Worm (Caenorhabditis elegans) whole organism, late embryonic: ENCODE results near the gene skpo-2.
"Not testable (repeated sequence)": the region's sequence is repeated elsewhere in the genome, so short reads cannot be mapped to it uniquely, and the experiment has no call there.

Source experiments
- C08G9.2 ChIP-seq: sonication (generic microtip); optimal IDR thresholded peaks from 2 replicates; lab custom pipeline; 2016; ENCODE audit warnings: mild to moderate bottlenecking, missing genetic modification characterization, moderate library complexity, missing compliant biosample characterization
- F13H6.1 ChIP-seq: sonication (generic microtip); optimal IDR thresholded peaks from 2 replicates; lab custom pipeline; 2016; ENCODE audit warnings: missing genetic modification characterization, missing compliant biosample characterization
- K02D7.2 ChIP-seq: sonication (generic microtip); optimal IDR thresholded peaks from 2 replicates; lab custom pipeline; 2017; ENCODE audit warnings: mild to moderate bottlenecking, missing genetic modification characterization, missing compliant biosample characterization
- T23F11.4 ChIP-seq: fragments of 200-800 bp; sonication (Bioruptor generic); optimal IDR thresholded peaks from 2 replicates; lab custom pipeline; 2018; ENCODE audit warnings: mild to moderate bottlenecking, missing genetic modification characterization, missing compliant biosample characterization
- Y22D7AL.16 ChIP-seq: sonication (generic microtip); optimal IDR thresholded peaks from 2 replicates; lab custom pipeline; 2016; ENCODE audit warnings: missing genetic modification characterization, missing compliant biosample characterization
- ahr-1 ChIP-seq: sonication (generic microtip); optimal IDR thresholded peaks from 2 replicates; lab custom pipeline; 2016; ENCODE audit warnings: missing genetic modification characterization, missing compliant biosample characterization
- ceh-19 ChIP-seq: fragments of 200-800 bp; sonication (Bioruptor generic); optimal IDR thresholded peaks from 2 replicates; lab custom pipeline; 2018; ENCODE audit warnings: mild to moderate bottlenecking, missing genetic modification characterization, missing compliant biosample characterization
- ceh-2 ChIP-seq: sonication (generic microtip); optimal IDR thresholded peaks from 2 replicates; lab custom pipeline; 2016; ENCODE audit warnings: missing genotype, missing genetic modification characterization, missing compliant biosample characterization
- ceh-22 ChIP-seq: sonication (generic microtip); optimal IDR thresholded peaks from 2 replicates; lab custom pipeline; 2017; ENCODE audit warnings: missing biosample characterization, missing genetic modification characterization
- ceh-30 ChIP-seq: fragments of 150-350 bp; optimal IDR thresholded peaks from 2 replicates; lab custom pipeline; 2014; ENCODE audit warnings: missing biosample characterization, missing genetic modification characterization
- dve-1 ChIP-seq: sonication (generic microtip); optimal IDR thresholded peaks from 2 replicates; lab custom pipeline; 2017; ENCODE audit warnings: antibody characterized with exemption, mild to moderate bottlenecking, missing genetic modification characterization, missing compliant biosample characterization
- elt-2 ChIP-seq: sonication (generic microtip); optimal IDR thresholded peaks from 2 replicates; lab custom pipeline; 2016; ENCODE audit warnings: missing genetic modification reagents, missing genetic modification characterization, missing compliant biosample characterization
- elt-4 ChIP-seq: sonication (generic microtip); optimal IDR thresholded peaks from 2 replicates; lab custom pipeline; 2016; ENCODE audit warnings: missing genetic modification characterization, missing compliant biosample characterization
- fax-1 ChIP-seq: sonication (generic microtip); optimal IDR thresholded peaks from 2 replicates; lab custom pipeline; 2016; ENCODE audit warnings: missing genotype, missing genetic modification characterization, missing compliant biosample characterization
- fkh-10 ChIP-seq: fragments of 150-350 bp; optimal IDR thresholded peaks from 2 replicates; lab custom pipeline; 2014; ENCODE audit warnings: missing biosample characterization, missing genetic modification reagents, missing genetic modification characterization
- fkh-6 ChIP-seq: sonication (generic microtip); optimal IDR thresholded peaks from 2 replicates; lab custom pipeline; 2016; ENCODE audit warnings: missing genetic modification characterization, missing compliant biosample characterization
- hlh-15 ChIP-seq: sonication (generic microtip); optimal IDR thresholded peaks from 2 replicates; lab custom pipeline; 2016; ENCODE audit warnings: missing genetic modification characterization, missing compliant biosample characterization
- lim-6 ChIP-seq: sonication (generic microtip); optimal IDR thresholded peaks from 2 replicates; lab custom pipeline; 2016; ENCODE audit warnings: missing genetic modification characterization, missing compliant biosample characterization
- lin-11 ChIP-seq: fragments of 200-800 bp; sonication (Bioruptor generic); optimal IDR thresholded peaks from 2 replicates; lab custom pipeline; 2018; ENCODE audit warnings: mild to moderate bottlenecking, missing genetic modification characterization, missing compliant biosample characterization
- madf-2 ChIP-seq: sonication (generic microtip); optimal IDR thresholded peaks from 2 replicates; lab custom pipeline; 2017; ENCODE audit warnings: missing genetic modification characterization, missing compliant biosample characterization
- mec-3 ChIP-seq: sonication (generic microtip); optimal IDR thresholded peaks from 2 replicates; lab custom pipeline; 2016; ENCODE audit warnings: borderline replicate concordance, missing genetic modification characterization, missing compliant biosample characterization
- nhr-232 ChIP-seq: sonication (generic microtip); optimal IDR thresholded peaks from 2 replicates; lab custom pipeline; 2016; ENCODE audit warnings: missing genetic modification characterization, missing compliant biosample characterization
- npax-4 ChIP-seq: sonication (generic microtip); optimal IDR thresholded peaks from 2 replicates; lab custom pipeline; 2016; ENCODE audit warnings: missing genetic modification characterization, missing compliant biosample characterization
- pag-3 ChIP-seq: sonication (generic microtip); optimal IDR thresholded peaks from 2 replicates; lab custom pipeline; 2016; ENCODE audit warnings: missing compliant biosample characterization, missing genetic modification characterization, borderline replicate concordance
- pha-4 ChIP-seq: fragments of 150-350 bp; optimal IDR thresholded peaks from 2 replicates; lab custom pipeline; 2018; ENCODE audit warnings: missing biosample characterization, missing genetic modification reagents, missing genetic modification characterization
- pqm-1 ChIP-seq: sonication (generic microtip); optimal IDR thresholded peaks from 2 replicates; lab custom pipeline; 2016; ENCODE audit warnings: missing genetic modification characterization, missing compliant biosample characterization
- pros-1 ChIP-seq: fragments of 150-350 bp; optimal IDR thresholded peaks from 2 replicates; lab custom pipeline; 2014; ENCODE audit warnings: missing biosample characterization, missing genetic modification reagents, missing genetic modification characterization
- ref-2 ChIP-seq: sonication (generic microtip); optimal IDR thresholded peaks from 2 replicates; lab custom pipeline; 2016; ENCODE audit warnings: missing genetic modification characterization, missing compliant biosample characterization
- tbx-7 ChIP-seq: sonication (generic microtip); optimal IDR thresholded peaks from 2 replicates; lab custom pipeline; 2016; ENCODE audit warnings: missing genotype, missing genetic modification characterization, missing compliant biosample characterization
- ttx-3 ChIP-seq: sonication (generic microtip); optimal IDR thresholded peaks from 2 replicates; lab custom pipeline; 2016; ENCODE audit warnings: missing genetic modification reagents, missing genetic modification characterization, missing compliant biosample characterization
- unc-55 ChIP-seq: sonication (generic microtip); optimal IDR thresholded peaks from 2 replicates; lab custom pipeline; 2017; ENCODE audit warnings: missing biosample characterization, missing genetic modification reagents, missing genetic modification characterization
- unc-86 ChIP-seq: sonication (generic microtip); optimal IDR thresholded peaks from 2 replicates; lab custom pipeline; 2016; ENCODE audit warnings: missing genetic modification characterization, missing compliant biosample characterization
- ztf-16 ChIP-seq: sonication (generic microtip); optimal IDR thresholded peaks from 2 replicates; lab custom pipeline; 2017; ENCODE audit warnings: missing genetic modification characterization, missing compliant biosample characterization

skpo-2 gene

ce11 chrII:3449514-3449913 is 13.2 kb upstream of the skpo-2 start, which contains the start of gene C16C8.14:
Gene C16C8.14 (plus strand): TSS chrII:3449814.
- TF ChIP-seq lim-6, elt-4, pha-4 (tag; lab: Kevin White, UChicago): not testable (repeated sequence)
- TF ChIP-seq, all 69 proteins: peak for 0; not testable (repeated sequence) for 69

ce11 chrII:3448776-3449280 is 12.5 kb upstream of the skpo-2 start, which contains the start of gene C16C8.25:
Gene C16C8.25 (plus strand): TSS chrII:3449230.
- TF ChIP-seq ceh-2 (tag; lab: Kevin White, UChicago) (no peak), Y22D7AL.16 (tag; lab: Kevin White, UChicago) (no peak), ceh-22 (tag; lab: Kevin White, UChicago) (no peak), nhr-232 (no peak), pha-4 (tag; lab: Kevin White, UChicago) (no peak)

ce11 chrII:3447906-3448305 is 11.6 kb upstream of the skpo-2 start, which contains the start of gene C16C8.21:
Gene C16C8.21 (plus strand): TSS chrII:3448206.
- no peak for TF ChIP-seq dve-1 (tag; lab: Kevin White, UChicago)
- TF ChIP-seq mec-3, result no peak
- no peak for TF ChIP-seq tbx-7 (tag; lab: Kevin White, UChicago)
- no peak for TF ChIP-seq elt-2 (tag; lab: Kevin White, UChicago)
- no peak for TF ChIP-seq pros-1 (tag; lab: Kevin White, UChicago)
- no peak for TF ChIP-seq fkh-6 (tag; lab: Kevin White, UChicago)
- no peak for TF ChIP-seq fax-1 (tag; lab: Kevin White, UChicago)
- TF ChIP-seq ttx-3 (tag; lab: Kevin White, UChicago), result no peak
- no peak for TF ChIP-seq fkh-10 (GFP tag; lab: Kevin White, UChicago)
- TF ChIP-seq C08G9.2, result no peak
- no peak for TF ChIP-seq ahr-1 (tag; lab: Kevin White, UChicago)
- no peak for TF ChIP-seq ref-2 (tag; lab: Kevin White, UChicago)
- no peak for TF ChIP-seq K02D7.2 (tag; lab: Kevin White, UChicago)
- no peak for TF ChIP-seq unc-86 (tag; lab: Kevin White, UChicago)
- TF ChIP-seq ceh-22 (tag; lab: Kevin White, UChicago), result no peak
- TF ChIP-seq madf-2 (tag; lab: Kevin White, UChicago), result no peak

ce11 chrII:3446647-3447046 is 10.3 kb upstream of the skpo-2 start, which contains the start of the genes C16C8.20 and gldi-6:
Gene C16C8.20 (plus strand): TSS chrII:3446947.
Gene gldi-6 (plus strand): TSS chrII:3446947.
- TF ChIP-seq ceh-30 (tag; lab: Kevin White, UChicago), result no peak
- TF ChIP-seq elt-4 (tag; lab: Kevin White, UChicago), result no peak
- no peak for TF ChIP-seq ztf-16 (tag; lab: Kevin White, UChicago)

- no peak for TF ChIP-seq elt-2 (tag; lab: Kevin White, UChicago)
- no peak for TF ChIP-seq ceh-19
- no peak for TF ChIP-seq unc-55
- TF ChIP-seq npax-4 (tag; lab: Kevin White, UChicago), result no peak
- no peak for TF ChIP-seq pqm-1 (tag; lab: Kevin White, UChicago)
- TF ChIP-seq pag-3 (tag; lab: Kevin White, UChicago), result no peak
- TF ChIP-seq hlh-15, result no peak
- no peak for TF ChIP-seq madf-2 (tag; lab: Kevin White, UChicago)
- no peak for TF ChIP-seq T23F11.4
- no peak for TF ChIP-seq lin-11
- no peak for TF ChIP-seq F13H6.1 (tag; lab: Kevin White, UChicago)
Observed at ce11 chrII:3445285-3445806, 9.0 kb upstream of the skpo-2 start, which contains the start of the genes C16C8.5 and C16C8.16. Gene C16C8.5 (minus strand): TSS chrII:3445385. Gene C16C8.16 (plus strand): TSS chrII:3445756.
